Worm (Caenorhabditis elegans): ENCODE results near the gene Y71H2B.5.

Gene Y71H2B.5

ce11 chrIII:2619559-2619958 lies 11.7 kb downstream of the Y71H2B.5 start, which contains the start of gene ppfr-4:
ppfr-4 (plus strand) TSS chrIII:2619936.
- no peak for TF ChIP-seq aly-2 (tag; optimal IDR thresholded peaks at IDR 0.05)
- TF ChIP-seq nhr-129 (tag; optimal IDR thresholded peaks at IDR 0.05) = no peak
- no peak for TF ChIP-seq ceh-16 (tag; optimal IDR thresholded peaks at IDR 0.05)
- TF ChIP-seq zag-1 (tag; optimal IDR thresholded peaks at IDR 0.05) = no peak
- TF ChIP-seq nhr-11 (tag; optimal IDR thresholded peaks at IDR 0.05) = no peak
- peak; percentile 41 for TF ChIP-seq unc-55 (GFP tag; optimal IDR thresholded peaks at IDR 0.05)
- TF ChIP-seq sma-9 (GFP tag; optimal IDR thresholded peaks at IDR 0.05) = no peak
- TF ChIP-seq sma-9 (tag; optimal IDR thresholded peaks at IDR 0.05) = no peak
- TF ChIP-seq unc-39 (tag; optimal IDR thresholded peaks at IDR 0.05) = no peak
- TF ChIP-seq nhr-237 (tag; optimal IDR thresholded peaks at IDR 0.05) = no peak
- TF ChIP-seq ceh-82 (tag; optimal IDR thresholded peaks at IDR 0.05) = no peak
- no peak for TF ChIP-seq ZK546.5 (tag; optimal IDR thresholded peaks at IDR 0.05)
- no peak for TF ChIP-seq lin-39 (tag; optimal IDR thresholded peaks at IDR 0.05)
- peak; percentile 19 for TF ChIP-seq nhr-25 (tag; optimal IDR thresholded peaks at IDR 0.05)
- TF ChIP-seq R02D3.7 (tag; optimal IDR thresholded peaks at IDR 0.05) = no peak
- no peak for TF ChIP-seq elt-1 (tag; optimal IDR thresholded peaks at IDR 0.05)
- TF ChIP-seq mbf-1 (tag; optimal IDR thresholded peaks at IDR 0.05) = no peak
- TF ChIP-seq C34F6.9 (tag; optimal IDR thresholded peaks at IDR 0.05) = no peak
- peak; percentile 6 to 66 for TF ChIP-seq lsy-2 (tag; optimal IDR thresholded peaks at IDR 0.05)
- TF ChIP-seq alr-1 (tag; optimal IDR thresholded peaks at IDR 0.05) = no peak
- TF ChIP-seq ztf-11 (tag; optimal IDR thresholded peaks at IDR 0.05) = no peak
- TF ChIP-seq lin-11 (tag; optimal IDR thresholded peaks at IDR 0.05) = no peak
- TF ChIP-seq crh-2 (tag; optimal IDR thresholded peaks at IDR 0.05) = peak; percentile 1
- no peak for TF ChIP-seq nhr-77 (tag; optimal IDR thresholded peaks at IDR 0.05)
- no peak for TF ChIP-seq ztf-4 (tag; optimal IDR thresholded peaks at IDR 0.05)
- no peak for TF ChIP-seq nhr-12 (tag; optimal IDR thresholded peaks at IDR 0.05)
- TF ChIP-seq sma-3 (GFP tag; optimal IDR thresholded peaks at IDR 0.05) = no peak
- no peak for TF ChIP-seq skn-1 (tag; optimal IDR thresholded peaks at IDR 0.05)
- TF ChIP-seq F13H6.1 (tag; optimal IDR thresholded peaks at IDR 0.05) = no peak
- no peak for TF ChIP-seq elt-3 (tag; optimal IDR thresholded peaks at IDR 0.05)
- no peak for TF ChIP-seq Y55F3AM.14 (GFP tag; optimal IDR thresholded peaks at IDR 0.05)
- TF ChIP-seq dmd-4 (tag; optimal IDR thresholded peaks at IDR 0.05) = no peak

ce11 chrIII:2622870-2623269 lies 15.1 kb downstream of the Y71H2B.5 start, which contains the start of gene Y71H2B.2:
Y71H2B.2 (plus strand) TSS chrIII:2623170.
- TF ChIP-seq ztf-11 (tag; optimal IDR thresholded peaks at IDR 0.05) (no peak), snpc-4 (tag; optimal IDR thresholded peaks at IDR 0.05) (no peak), lsy-2 (tag; optimal IDR thresholded peaks at IDR 0.05) (no peak), ceh-16 (tag; optimal IDR thresholded peaks at IDR 0.05) (no peak), aly-2 (tag; optimal IDR thresholded peaks at IDR 0.05) (no peak)

- no peak for TF ChIP-seq unc-55 (GFP tag; optimal IDR thresholded peaks at IDR 0.05)
- no peak for TF ChIP-seq dmd-4 (tag; optimal IDR thresholded peaks at IDR 0.05)
- TF ChIP-seq nhr-21 (tag; optimal IDR thresholded peaks at IDR 0.05) = peak; percentile 9
- TF ChIP-seq gmeb-1 (tag; optimal IDR thresholded peaks at IDR 0.05) = no peak
- TF ChIP-seq mbf-1 (tag; optimal IDR thresholded peaks at IDR 0.05) = no peak
- peak; percentile 19 for TF ChIP-seq blmp-1 (tag; optimal IDR thresholded peaks at IDR 0.05; ENCODE audit: insufficient read depth)
- TF ChIP-seq skn-1 (tag; optimal IDR thresholded peaks at IDR 0.05) = no peak
- TF ChIP-seq peb-1 (tag; optimal IDR thresholded peaks at IDR 0.05) = no peak
- no peak for TF ChIP-seq nhr-25 (tag; optimal IDR thresholded peaks at IDR 0.05)
These were observed 20.9 kb downstream of the Y71H2B.5 start, which contains the start of gene acbp-8 for ce11 chrIII:2628690-2629089. acbp-8 (plus strand) TSS chrIII:2629013.

- peak; percentile 6 for TF ChIP-seq sma-3 (GFP tag; optimal IDR thresholded peaks at IDR 0.05)
- peak in 1 of 2 experiments; percentile 46 for TF ChIP-seq lsy-2 (tag; optimal IDR thresholded peaks at IDR 0.05)
- TF ChIP-seq nhr-129 (tag; optimal IDR thresholded peaks at IDR 0.05) = no peak
- peak; percentile 69 for TF ChIP-seq sma-9 (GFP tag; optimal IDR thresholded peaks at IDR 0.05)
- TF ChIP-seq sma-9 (tag; optimal IDR thresholded peaks at IDR 0.05) = no peak
- no peak for TF ChIP-seq nhr-6 (tag; optimal IDR thresholded peaks at IDR 0.05)
- no peak for TF ChIP-seq ztf-4 (tag; optimal IDR thresholded peaks at IDR 0.05)
- TF ChIP-seq ceh-16 (tag; optimal IDR thresholded peaks at IDR 0.05) = peak; percentile 83
- TF ChIP-seq ztf-1 (GFP tag; conservative IDR thresholded peaks at IDR 0.05) = 0 out of 2 replicates have a peak, but pooled peaks have one; percentile 54
- peak; percentile 73 for TF ChIP-seq elt-1 (tag; optimal IDR thresholded peaks at IDR 0.05)
- peak; percentile 84 for TF ChIP-seq blmp-1 (tag; optimal IDR thresholded peaks at IDR 0.05; ENCODE audit: insufficient read depth)
- peak; percentile 21 for TF ChIP-seq nhr-25 (tag; optimal IDR thresholded peaks at IDR 0.05)
- TF ChIP-seq egl-27 (tag; optimal IDR thresholded peaks at IDR 0.05) = peak; percentile 40
- TF ChIP-seq aly-2 (tag; optimal IDR thresholded peaks at IDR 0.05) = no peak
- TF ChIP-seq nhr-21 (tag; optimal IDR thresholded peaks at IDR 0.05) = peak; percentile 70
These were observed 25.1 kb downstream of the Y71H2B.5 start for ce11 chrIII:2632819-2633398.

Measured in whole organism, L2 larva.